Worm (Caenorhabditis elegans): ENCODE data around the gene hrpu-2.
"Not testable (repeated sequence)": the region's sequence is repeated elsewhere in the genome, so short reads cannot be mapped to it uniquely, and the experiment has no call there.

hrpu-2 gene

DNA sequence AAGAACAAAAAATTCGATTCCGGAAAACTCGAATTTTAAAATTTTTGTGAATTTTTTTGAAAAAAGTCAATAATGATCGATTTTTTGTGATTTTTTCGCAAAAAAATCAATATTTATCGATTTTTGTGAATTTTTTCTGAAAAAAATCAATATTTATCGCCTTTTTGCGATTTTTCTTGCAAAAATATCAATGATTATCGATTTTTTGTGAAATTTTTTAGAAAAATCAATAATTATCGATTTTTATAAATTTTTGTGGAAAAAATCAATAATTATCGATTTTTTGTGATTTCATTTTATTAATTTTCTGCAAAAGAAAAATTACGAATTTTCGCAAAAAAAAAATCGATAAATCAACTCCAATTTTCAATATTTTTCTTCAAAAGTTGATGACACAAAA lies 58.3 kb downstream of the hrpu-2 start:
- TF ChIP-seq dao-5 (tag; optimal IDR thresholded peaks at IDR 0.05) (no peak), W03F9.2 (tag; optimal IDR thresholded peaks at IDR 0.05) (no peak)

DNA sequence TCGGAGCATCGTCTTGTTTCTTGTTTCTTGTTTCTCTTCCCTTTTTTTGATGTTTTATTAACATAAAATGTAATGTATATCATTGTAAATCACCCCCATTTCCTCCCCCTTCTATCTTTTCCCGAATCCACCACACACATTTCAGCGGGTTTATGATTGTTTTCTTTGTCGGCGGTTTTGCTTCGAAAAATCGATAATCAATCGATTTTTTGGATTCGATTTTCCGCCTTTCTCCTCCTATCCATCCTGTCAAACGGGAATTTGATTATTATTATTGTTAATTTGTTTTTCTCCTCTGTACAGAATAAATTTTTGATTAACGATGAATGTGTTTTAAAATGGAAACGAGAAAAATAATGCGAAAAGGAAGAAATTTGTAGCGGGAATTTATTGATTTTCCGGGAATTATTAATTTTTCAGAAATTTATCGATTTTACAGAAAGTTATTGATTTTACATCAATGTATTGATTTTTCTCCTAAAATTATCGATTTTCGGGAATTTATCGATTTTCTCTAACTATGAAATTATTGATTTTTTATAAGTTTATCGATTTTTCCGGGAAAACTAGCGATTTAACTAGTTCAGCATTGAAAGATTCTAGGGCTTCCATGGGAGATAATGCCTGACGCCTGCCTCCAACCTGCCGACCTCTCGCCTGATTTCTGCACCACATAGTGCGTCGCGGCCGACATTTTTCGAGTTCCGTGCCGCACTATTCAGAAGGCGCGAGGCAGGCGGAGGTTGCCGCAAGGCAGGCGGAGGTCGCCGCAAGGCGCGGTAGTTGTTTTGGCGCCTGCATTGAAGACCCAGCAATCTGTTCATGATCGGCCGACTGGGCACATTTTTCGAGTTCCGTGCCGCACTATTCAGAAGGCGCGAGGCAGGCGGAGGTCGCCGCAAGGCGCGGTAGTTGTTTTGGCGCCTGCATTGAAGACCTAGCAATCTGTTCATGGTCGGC lies 59.2 kb downstream of the hrpu-2 start:
- TF ChIP-seq dao-5 (tag; optimal IDR thresholded peaks at IDR 0.05) (no peak), W03F9.2 (tag; optimal IDR thresholded peaks at IDR 0.05) (no peak), him-1 (tag; optimal IDR thresholded peaks at IDR 0.05) (no peak)

DNA sequence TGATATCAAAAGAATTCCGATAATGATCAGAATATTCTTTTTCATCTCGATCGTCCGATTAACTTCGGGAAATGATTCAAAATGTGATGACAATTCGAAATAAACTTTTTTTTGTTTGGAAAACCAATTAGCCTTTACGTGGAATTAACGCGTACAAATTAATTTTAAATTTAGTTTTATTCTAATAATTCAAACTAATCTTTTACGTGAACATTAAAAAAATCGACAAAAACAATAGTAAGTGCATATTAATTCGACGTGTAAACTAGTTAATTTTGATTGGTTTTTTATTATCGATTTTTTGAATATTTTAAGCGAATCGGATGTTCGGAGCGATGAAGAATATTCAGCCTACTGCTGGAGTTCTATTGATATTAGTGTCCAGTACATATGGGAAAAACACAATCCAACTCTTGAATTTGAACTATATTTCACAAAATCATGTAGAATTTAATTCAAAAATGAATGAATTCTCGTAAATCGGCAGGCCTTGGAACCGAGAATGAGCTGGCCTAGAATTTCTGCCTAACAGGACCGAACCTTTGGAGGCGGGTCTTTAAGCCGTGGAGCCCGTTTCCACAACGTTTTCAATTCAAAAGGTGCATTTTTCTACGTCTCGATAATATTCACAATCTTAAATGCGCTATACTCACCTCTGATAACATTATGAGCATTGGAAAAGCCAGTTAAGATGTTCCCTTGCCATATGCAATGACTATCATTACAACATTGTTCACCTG lies 64.8 kb downstream of the hrpu-2 start, which contains the start of the genes M70.3 and M70.2:
TSS of gene M70.3 (minus strand) at position 101 of the 740 bp plus-strand sequence.
TSS of gene M70.2 (plus strand) at position 690 of the 740 bp plus-strand sequence.
- TF ChIP-seq W03F9.2 (tag; optimal IDR thresholded peaks at IDR 0.05) (no peak), dao-5 (tag; optimal IDR thresholded peaks at IDR 0.05) (no peak), him-1 (tag; optimal IDR thresholded peaks at IDR 0.05) (no peak)

DNA sequence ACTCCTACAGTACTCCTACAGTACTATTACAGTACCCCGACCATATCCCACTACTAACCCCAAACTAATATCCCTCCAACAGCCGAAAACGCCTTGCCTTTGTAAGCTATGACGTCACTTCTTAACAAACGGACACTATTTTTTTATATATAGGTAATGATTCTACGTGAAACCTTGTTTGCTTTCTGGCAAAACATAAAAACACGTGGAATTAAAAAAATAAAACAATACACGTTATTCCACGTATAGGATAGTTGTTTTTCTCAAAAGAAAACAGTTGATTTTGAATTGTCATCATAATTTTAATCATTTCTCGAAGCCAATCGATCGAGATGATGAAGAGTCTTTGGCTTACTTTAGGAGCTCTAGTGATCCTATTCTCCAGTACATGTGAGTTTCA lies 67.9 kb downstream of the hrpu-2 start, which contains the start of gene M70.1:
TSS of gene M70.1 (plus strand) at position 301 of the 400 bp plus-strand sequence.
- not testable (repeated sequence) for TF ChIP-seq W03F9.2, him-1, dao-5 (tag; optimal IDR thresholded peaks at IDR 0.05)

DNA sequence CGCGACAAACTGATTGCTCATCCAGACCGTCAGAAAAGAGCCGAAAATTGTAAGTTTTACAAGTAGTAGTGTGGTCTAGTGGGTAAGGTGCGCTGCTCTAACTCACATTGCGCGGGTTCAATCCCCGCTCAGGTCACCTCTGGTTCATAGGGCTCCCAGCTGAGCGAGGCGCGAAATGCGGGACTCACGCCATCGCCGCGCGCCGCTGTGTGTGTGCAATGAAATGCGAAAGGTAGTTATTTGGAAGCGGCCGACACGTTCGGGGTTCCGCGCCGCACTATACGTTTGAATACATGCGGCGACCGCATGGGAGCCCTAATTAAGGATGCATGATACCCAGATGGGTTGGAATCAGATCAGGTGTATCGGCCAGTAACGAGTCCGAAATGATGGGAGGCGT lies 68.5 kb downstream of the hrpu-2 start:
- TF ChIP-seq dao-5 (tag; optimal IDR thresholded peaks at IDR 0.05): no peak
- TF ChIP-seq him-1 (tag; optimal IDR thresholded peaks at IDR 0.05): no peak
- no peak for TF ChIP-seq W03F9.2 (tag; optimal IDR thresholded peaks at IDR 0.05)

Data from whole organism, L4/young adult.